Worm (Caenorhabditis elegans) whole organism, L2 larva: Measurements from ENCODE around the gene K03A11.6.

Experiments
- ama-1 ChIP-seq: fragments of 150-350 bp; optimal IDR thresholded peaks from 2 replicates; lab custom pipeline; 2018; ENCODE audit warnings: inconsistent platforms
- blmp-1 ChIP-seq: sonication (generic microtip); optimal IDR thresholded peaks from 2 replicates; lab custom pipeline; 2017; ENCODE audit warnings: missing genetic modification characterization, mild to moderate bottlenecking, missing compliant biosample characterization, antibody characterized with exemption, moderate library complexity; ENCODE audit not compliant: insufficient read depth
- elt-1 ChIP-seq: fragments of 150-350 bp; optimal IDR thresholded peaks from 2 replicates; lab custom pipeline; 2014; ENCODE audit warnings: missing biosample characterization, missing genetic modification characterization
- lin-11 ChIP-seq: fragments of 150-350 bp; sonication (generic microtip); optimal IDR thresholded peaks from 2 replicates; lab custom pipeline; 2014; ENCODE audit warnings: missing biosample characterization, missing genetic modification characterization, inconsistent platforms, mixed read lengths
- lin-39 ChIP-seq: fragments of 150-350 bp; optimal IDR thresholded peaks from 2 replicates; lab custom pipeline; 2014; ENCODE audit warnings: missing biosample characterization, missing genetic modification reagents, missing genetic modification characterization
- mdl-1 ChIP-seq, 2 experiments: fragments of 150-350 bp in 1 of 2; sonication (generic microtip) in 1 of 2; optimal IDR thresholded peaks; 2 replicates each; lab custom pipeline; 2017; ENCODE audit warnings: missing biosample characterization in 2 of 2, missing genetic modification characterization in 2 of 2
- nhr-237 ChIP-seq: fragments of 150-350 bp; optimal IDR thresholded peaks from 2 replicates; lab custom pipeline; 2014; ENCODE audit warnings: missing biosample characterization, missing genetic modification characterization
- nhr-25 ChIP-seq: fragments of 150-350 bp; sonication (generic microtip); optimal IDR thresholded peaks from 3 replicates; lab custom pipeline; 2014; ENCODE audit warnings: missing biosample characterization, missing genetic modification characterization
- nhr-6 ChIP-seq: fragments of 150-350 bp; optimal IDR thresholded peaks from 2 replicates; lab custom pipeline; 2014; ENCODE audit warnings: missing biosample characterization, missing genetic modification characterization
- skn-1 ChIP-seq: sonication (generic microtip); optimal IDR thresholded peaks from 2 replicates; lab custom pipeline; 2017; ENCODE audit warnings: missing biosample characterization, missing genetic modification characterization
- unc-39 ChIP-seq: fragments of 150-350 bp; optimal IDR thresholded peaks from 2 replicates; lab custom pipeline; 2014; ENCODE audit warnings: missing biosample characterization, missing genetic modification characterization
- unc-62 ChIP-seq: fragments of 150-350 bp; optimal IDR thresholded peaks from 2 replicates; lab custom pipeline; 2014; ENCODE audit warnings: missing biosample characterization, missing genetic modification reagents, missing genetic modification characterization
- ztf-4 ChIP-seq: fragments of 150-350 bp; optimal IDR thresholded peaks from 2 replicates; lab custom pipeline; 2014; ENCODE audit warnings: missing biosample characterization, missing genetic modification characterization

ce11 chrX:13061366-13061765 is 5.7 kb downstream of the K03A11.6 start:
- TF ChIP-seq ama-1 (lab: Kevin White, UChicago) (no peak), lin-11 (tag; lab: Kevin White, UChicago) (no peak), elt-1 (tag; lab: Kevin White, UChicago) (no peak), nhr-6 (tag; lab: Kevin White, UChicago) (no peak), mdl-1 (tag; optimal IDR thresholded peaks at IDR 0.05; lab: Kevin White, UChicago) (no peak), lin-39 (no peak), unc-62 (GFP tag; lab: Kevin White, UChicago) (no peak), ztf-4 (tag; lab: Kevin White, UChicago) (no peak), unc-39 (tag; lab: Kevin White, UChicago) (no peak), skn-1 (tag; lab: Kevin White, UChicago) (no peak), nhr-25 (no peak), blmp-1 (tag; lab: Kevin White, UChicago) (no peak), nhr-237 (no peak)
